Fruit fly (Drosophila melanogaster): ENCODE results near the gene cDIP.

cDIP gene

dm6 chr3R:21204500-21205167, 43.7 kb upstream of the cDIP start (continued):
- TF ChIP-seq CG7963 (GFP tag; IDR thresholded peaks at IDR 0.05; ENCODE audit: partially characterized antibody) = no peak
- peak; percentile 90 for TF ChIP-seq Ssrp (tag; optimal IDR thresholded peaks at IDR 0.05)
- TF ChIP-seq slbo (GFP tag; IDR thresholded peaks at IDR 0.05) = peak; percentile 45; the same call in 1 of the 2 replicates
- TF ChIP-seq CG4424 (GFP tag; optimal IDR thresholded peaks at IDR 0.05) = peak; percentile 83
- no peak for TF ChIP-seq hb (GFP tag; IDR thresholded peaks at IDR 0.05; ENCODE audit: partially characterized antibody)
- TF ChIP-seq kah (GFP tag; optimal IDR thresholded peaks at IDR 0.05) = peak; percentile 39
- TF ChIP-seq CG3838 (GFP tag; optimal IDR thresholded peaks at IDR 0.05) = no peak
- peak; percentile 87 for TF ChIP-seq CG6689 (GFP tag; IDR thresholded peaks at IDR 0.05)
- peak; percentile 93 for TF ChIP-seq Med (GFP tag)
- TF ChIP-seq CG9215 (GFP tag; IDR thresholded peaks at IDR 0.05) = no peak
- peak; percentile 84 for TF ChIP-seq zfh1 (GFP tag; IDR thresholded peaks at IDR 0.05)
- TF ChIP-seq Dip2 (GFP tag; IDR thresholded peaks at IDR 0.05) = no peak
- TF ChIP-seq gro (GFP tag; optimal IDR thresholded peaks at IDR 0.05) = no peak
- no peak for TF ChIP-seq lbe (GFP tag; optimal IDR thresholded peaks at IDR 0.05)
- TF ChIP-seq CG30403 (GFP tag; optimal IDR thresholded peaks at IDR 0.05) = peak; percentile 90
- TF ChIP-seq zen (tag; optimal IDR thresholded peaks at IDR 0.05) = peak; percentile 62
- peak; percentile 67 for TF ChIP-seq NC2α (GFP tag; optimal IDR thresholded peaks at IDR 0.05)
- TF ChIP-seq sr (GFP tag; IDR thresholded peaks at IDR 0.05) = peak; percentile 33; the same call in 2 of the 3 replicates
- no peak for TF ChIP-seq corto (GFP tag; optimal IDR thresholded peaks at IDR 0.05)
- TF ChIP-seq btn (GFP tag; optimal IDR thresholded peaks at IDR 0.05) = peak; percentile 76
- peak; percentile 73 for TF ChIP-seq CG11093 (GFP tag; IDR thresholded peaks at IDR 0.05)
- peak; percentile 67 for TF ChIP-seq Dad (GFP tag; optimal IDR thresholded peaks at IDR 0.05)
- no peak for TF ChIP-seq dati (GFP tag; IDR thresholded peaks at IDR 0.05)
- peak; percentile 61 for TF ChIP-seq Deaf1 (tag; optimal IDR thresholded peaks at IDR 0.05)
- TF ChIP-seq CG17802 (tag; optimal IDR thresholded peaks at IDR 0.05) = peak; percentile 77
- TF ChIP-seq Vsx1 (GFP tag; optimal IDR thresholded peaks at IDR 0.05) = peak; percentile 76
- TF ChIP-seq CG15479 (GFP tag; optimal IDR thresholded peaks at IDR 0.05) = no peak
- peak; percentile 70 for TF ChIP-seq vvl (GFP tag; IDR thresholded peaks at IDR 0.05)
- peak; percentile 32; the same call in 1 of the 2 replicates for TF ChIP-seq sna (GFP tag; IDR thresholded peaks at IDR 0.05; ENCODE audit: partially characterized antibody)
- peak; percentile 57 for TF ChIP-seq CG15696 (tag; optimal IDR thresholded peaks at IDR 0.05)
- TF ChIP-seq slou (GFP tag; optimal IDR thresholded peaks at IDR 0.05) = peak; percentile 33
- TF ChIP-seq CG43689 (GFP tag; IDR thresholded peaks at IDR 0.05) = peak; percentile 47
- TF ChIP-seq so (GFP tag; IDR thresholded peaks at IDR 0.05) = peak; percentile 70
- TF ChIP-seq hbn (GFP tag; IDR thresholded peaks at IDR 0.05; ENCODE audit: partially characterized antibody) = no peak
- TF ChIP-seq pb (GFP tag; optimal IDR thresholded peaks at IDR 0.05) = peak; percentile 77
- no peak for TF ChIP-seq bigmax (GFP tag; optimal IDR thresholded peaks at IDR 0.05)
- no peak for TF ChIP-seq gce (GFP tag; IDR thresholded peaks at IDR 0.05)
- TF ChIP-seq unc-4 (GFP tag; IDR thresholded peaks at IDR 0.05; ENCODE audit: partially characterized antibody) = peak; percentile 43; the same call in 1 of the 2 replicates
- TF ChIP-seq CG11085 (GFP tag; IDR thresholded peaks at IDR 0.05) = no peak; the same call in 1 of the 2 replicates
- TF ChIP-seq MBD-R2 (GFP tag; IDR thresholded peaks at IDR 0.05) = no peak
- TF ChIP-seq wor (GFP tag; IDR thresholded peaks at IDR 0.05) = peak; percentile 86
- peak; percentile 58; the same call in 1 of the 2 replicates for TF ChIP-seq Bgb (GFP tag; IDR thresholded peaks at IDR 0.05; ENCODE audit: partially characterized antibody)
- TF ChIP-seq CG12659 (GFP tag; optimal IDR thresholded peaks at IDR 0.05) = peak; percentile 80
- TF ChIP-seq CG3847 (GFP tag; IDR thresholded peaks at IDR 0.05) = no peak
- peak; percentile 81 for TF ChIP-seq CG15269 (tag; optimal IDR thresholded peaks at IDR 0.05)
- peak; percentile 71 for TF ChIP-seq CG32772 (GFP tag; IDR thresholded peaks at IDR 0.05)
- TF ChIP-seq CG7271 (tag; optimal IDR thresholded peaks at IDR 0.05) = no peak
- TF ChIP-seq CG12391 (tag; optimal IDR thresholded peaks at IDR 0.05) = peak; percentile 90
- peak; percentile 85 for TF ChIP-seq cato (GFP tag; optimal IDR thresholded peaks at IDR 0.05; ENCODE audit: borderline replicate concordance)

Measured in whole organism, embryonic.